Worm (Caenorhabditis elegans): Measurements from ENCODE around the gene nhr-181.

ce11 chrV:4106688-4107087 lies 11.8 kb downstream of the nhr-181 start:
- TF ChIP-seq madf-6 (GFP tag; IDR thresholded peaks at IDR 0.05) = no peak
- TF ChIP-seq ztf-25 (GFP tag; IDR thresholded peaks at IDR 0.05) = no peak
- no peak for TF ChIP-seq F23B12.7 (tag; optimal IDR thresholded peaks at IDR 0.05; ENCODE audit: insufficient read depth)

Data from whole organism, young adult.